Fruit fly (Drosophila melanogaster): ENCODE measurements around the gene wb.

dm6 chr2L:14355852-14356174, 93.0 kb downstream of the wb start:
- TF ChIP-seq CTCF (optimal IDR thresholded peaks at IDR 0.05), result no peak
- TF ChIP-seq CG8478 (optimal IDR thresholded peaks at IDR 0.05), result no peak
